Worm (Caenorhabditis elegans) whole organism, L4 larva: ENCODE results near the gene catp-6.
A peak's percentile ranks its signal among the peaks of the same experiment; 100 is the strongest.

Experiments
- T26A8.4 ChIP-seq: fragments of 200-800 bp; sonication (Bioruptor generic); IDR thresholded peaks from 2 replicates; pipeline ENCODE4 v1.3.6; 2022; ENCODE audit warnings: missing genetic modification characterization, missing compliant biosample characterization
- Y5F2A.4 ChIP-seq: fragments of 200-800 bp; sonication (Bioruptor generic); optimal IDR thresholded peaks from 2 replicates; lab custom pipeline; 2018; ENCODE audit warnings: mild to moderate bottlenecking, missing genetic modification characterization, missing compliant biosample characterization
- Y75B8A.6 ChIP-seq: fragments of 200-800 bp; sonication (Bioruptor generic); IDR thresholded peaks from 2 replicates; pipeline ENCODE4 v1.3.6; 2022; ENCODE audit warnings: missing genetic modification reagents, missing genetic modification characterization, missing compliant biosample characterization
- ZK337.2 ChIP-seq: fragments of 200-800 bp; sonication (Bioruptor generic); IDR thresholded peaks from 2 replicates; pipeline ENCODE4 v1.3.6; 2022; ENCODE audit warnings: missing genetic modification reagents, missing genetic modification characterization, missing compliant biosample characterization
- ama-1 ChIP-seq: fragments of 150-350 bp; optimal IDR thresholded peaks from 2 replicates; lab custom pipeline; 2014; ENCODE audit warnings: inconsistent platforms, mixed read lengths
- ceh-28 ChIP-seq: fragments of 150-350 bp; optimal IDR thresholded peaks from 2 replicates; lab custom pipeline; 2014; ENCODE audit warnings: missing biosample characterization, missing genetic modification reagents, missing genetic modification characterization
- daf-19 ChIP-seq: fragments of 200-800 bp; sonication (Bioruptor generic); conservative IDR thresholded peaks from 2 replicates; pipeline ENCODE4 v1.3.6; 2022; ENCODE audit warnings: missing genetic modification characterization, missing compliant biosample characterization
- daf-8 ChIP-seq: fragments of 200-800 bp; sonication (Bioruptor generic); IDR thresholded peaks from 2 replicates; pipeline ENCODE4 v1.3.6; 2022; ENCODE audit warnings: missing genetic modification characterization, missing compliant biosample characterization
- dmd-6 ChIP-seq: fragments of 200-800 bp; sonication (Bioruptor generic); IDR thresholded peaks from 2 replicates; pipeline ENCODE4 v1.3.6; 2022; ENCODE audit warnings: missing genetic modification reagents, missing genetic modification characterization, missing compliant biosample characterization
- dmd-9 ChIP-seq: fragments of 200-800 bp; sonication (Bioruptor generic); IDR thresholded peaks from 2 replicates; pipeline ENCODE4 v1.3.6; 2022; ENCODE audit warnings: missing genetic modification reagents, missing genetic modification characterization, missing compliant biosample characterization
- dpl-1 ChIP-seq: fragments of 150-350 bp; optimal IDR thresholded peaks from 2 replicates; lab custom pipeline; 2014; ENCODE audit warnings: missing biosample characterization, missing genetic modification reagents, missing genetic modification characterization
- dve-1 ChIP-seq: sonication (generic microtip); optimal IDR thresholded peaks from 2 replicates; lab custom pipeline; 2017; ENCODE audit warnings: antibody characterized with exemption, mild to moderate bottlenecking, missing genetic modification characterization, missing compliant biosample characterization; ENCODE audit not compliant: insufficient read depth
- egl-27 ChIP-seq: sonication (generic microtip); optimal IDR thresholded peaks from 3 replicates; lab custom pipeline; 2017; ENCODE audit warnings: missing biosample characterization, missing genetic modification reagents, missing genetic modification characterization
- fkh-10 ChIP-seq: fragments of 150-350 bp; optimal IDR thresholded peaks from 2 replicates; lab custom pipeline; 2014; ENCODE audit warnings: missing biosample characterization, missing genetic modification reagents, missing genetic modification characterization
- hif-1 ChIP-seq, 2 experiments: sonication (generic microtip); optimal IDR thresholded peaks; 2 replicates each; lab custom pipeline; 2016 to 2017; ENCODE audit warnings: missing compliant biosample characterization in 2 of 2, missing genetic modification characterization in 2 of 2, missing genetic modification reagents in 2 of 2, missing genotype in 2 of 2, mild to moderate bottlenecking in 1 of 2
- hlh-11 ChIP-seq: fragments of 200-800 bp; sonication (Bioruptor generic); optimal IDR thresholded peaks from 2 replicates; lab custom pipeline; 2018; ENCODE audit warnings: mild to moderate bottlenecking, missing genetic modification characterization, missing compliant biosample characterization
- hlh-30 ChIP-seq: sonication (generic microtip); optimal IDR thresholded peaks from 2 replicates; lab custom pipeline; 2017; ENCODE audit warnings: antibody characterized with exemption, mild to moderate bottlenecking, missing genetic modification characterization, missing compliant biosample characterization; ENCODE audit not compliant: insufficient read depth
- jun-1 ChIP-seq: fragments of 150-350 bp; optimal IDR thresholded peaks from 2 replicates; lab custom pipeline; 2014; ENCODE audit warnings: missing biosample characterization, missing genetic modification reagents, missing genetic modification characterization
- lim-7 ChIP-seq: fragments of 200-800 bp; sonication (Bioruptor generic); IDR thresholded peaks from 2 replicates; pipeline ENCODE4 v1.3.6; 2022; ENCODE audit warnings: missing genetic modification characterization, missing compliant biosample characterization
- lin-1 ChIP-seq: fragments of 200-800 bp; sonication (Bioruptor generic); IDR thresholded peaks from 2 replicates; pipeline ENCODE4 v1.3.6; 2022; ENCODE audit warnings: missing genetic modification reagents, missing genetic modification characterization, missing compliant biosample characterization
- lin-15B ChIP-seq: fragments of 150-350 bp; sonication (generic microtip); optimal IDR thresholded peaks from 3 replicates; lab custom pipeline; 2014; ENCODE audit warnings: missing biosample characterization, missing genetic modification characterization
- madf-5 ChIP-seq, 2 experiments: fragments of 200-800 bp; sonication (Bioruptor generic); IDR thresholded peaks; 2 replicates each; pipeline ENCODE4 v1.3.6; 2022; ENCODE audit warnings: missing compliant biosample characterization in 2 of 2, missing genetic modification characterization in 2 of 2
- mxl-2 ChIP-seq: fragments of 200-800 bp; sonication (Bioruptor generic); conservative IDR thresholded peaks from 2 replicates; pipeline ENCODE4 v1.3.6; 2022; ENCODE audit warnings: missing genetic modification reagents, missing genetic modification characterization, missing compliant biosample characterization
- nhr-28 ChIP-seq: fragments of 150-350 bp; optimal IDR thresholded peaks from 2 replicates; lab custom pipeline; 2014; ENCODE audit warnings: missing biosample characterization, missing genetic modification characterization
- nhr-6 ChIP-seq: fragments of 150-350 bp; optimal IDR thresholded peaks from 2 replicates; lab custom pipeline; 2014; ENCODE audit warnings: missing biosample characterization, missing genetic modification characterization
- nhr-76 ChIP-seq: fragments of 150-350 bp; optimal IDR thresholded peaks from 2 replicates; lab custom pipeline; 2014; ENCODE audit warnings: missing biosample characterization, missing genetic modification characterization
- nhr-77 ChIP-seq: fragments of 150-350 bp; optimal IDR thresholded peaks from 2 replicates; lab custom pipeline; 2014; ENCODE audit warnings: missing biosample characterization, missing genetic modification characterization
- php-3 ChIP-seq: fragments of 200-800 bp; sonication (Bioruptor generic); IDR thresholded peaks from 2 replicates; pipeline ENCODE4 v1.3.6; 2022; ENCODE audit warnings: missing genetic modification reagents, missing genetic modification characterization, missing compliant biosample characterization
- pqm-1 ChIP-seq: sonication (generic microtip); optimal IDR thresholded peaks from 2 replicates; lab custom pipeline; 2017; ENCODE audit warnings: missing biosample characterization, missing genetic modification characterization
- saeg-2 ChIP-seq: fragments of 200-800 bp; sonication (Bioruptor generic); IDR thresholded peaks from 2 replicates; pipeline ENCODE4 v1.3.6; 2022; ENCODE audit warnings: missing genetic modification reagents, missing genetic modification characterization, missing compliant biosample characterization
- set-16 ChIP-seq: fragments of 200-800 bp; sonication (Bioruptor generic); IDR thresholded peaks from 2 replicates; pipeline ENCODE4 v1.3.6; 2022; ENCODE audit warnings: missing genetic modification reagents, missing genetic modification characterization, missing compliant biosample characterization
- snpc-1.2 ChIP-seq: fragments of 200-800 bp; sonication (Bioruptor generic); IDR thresholded peaks from 2 replicates; pipeline ENCODE4 v1.3.6; 2022; ENCODE audit warnings: missing genetic modification reagents, missing genetic modification characterization, missing compliant biosample characterization
- tra-1 ChIP-seq: fragments of 200-800 bp; sonication (Bioruptor generic); IDR thresholded peaks from 2 replicates; pipeline ENCODE4 v1.3.6; 2022; ENCODE audit warnings: missing genetic modification reagents, missing genetic modification characterization, missing compliant biosample characterization
- zfp-2 ChIP-seq: sonication (generic microtip); optimal IDR thresholded peaks from 2 replicates; lab custom pipeline; 2016; ENCODE audit warnings: mild to moderate bottlenecking, missing genetic modification characterization, missing compliant biosample characterization
- ztf-7 ChIP-seq: fragments of 150-350 bp; optimal IDR thresholded peaks from 2 replicates; lab custom pipeline; 2014; ENCODE audit warnings: missing biosample characterization, missing genetic modification characterization

Gene catp-6

ce11 chrIV:9857952-9858488, 33.6 kb upstream of the catp-6 start, which contains the start of gene npp-1 (continued):
- TF ChIP-seq dmd-6 (GFP tag; lab: Robert Waterston, UW) = no peak
- TF ChIP-seq hlh-11 (tag; lab: Kevin White, UChicago) = no peak
- TF ChIP-seq set-16 = no peak

DNA sequence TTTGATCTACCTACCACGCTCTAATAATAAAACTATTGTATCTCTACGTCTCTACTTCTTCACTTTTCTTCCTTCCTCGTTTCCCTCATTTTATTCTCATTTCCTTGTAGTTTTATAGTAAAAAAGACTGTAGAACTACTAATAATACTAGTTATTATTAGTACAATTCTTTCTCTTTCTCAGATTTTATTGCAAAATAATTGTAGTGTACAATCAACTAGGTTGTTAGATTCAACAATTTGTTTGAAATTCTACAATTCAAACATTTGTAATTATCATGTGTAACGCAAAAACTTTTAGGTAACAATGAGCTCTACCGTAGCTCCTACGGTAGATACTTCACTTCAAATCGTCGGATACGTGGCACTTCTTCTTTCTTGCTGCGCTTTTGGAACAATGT, 31.3 kb upstream of the catp-6 start, which contains the start of gene K07F5.12:
K07F5.12 (plus strand) TSS at position 301 of the 400 bp plus-strand sequence.
- TF ChIP-seq php-3 (GFP tag; lab: Robert Waterston, UW) (no peak), hlh-30 (tag; lab: Kevin White, UChicago) (no peak), egl-27 (tag; lab: Kevin White, UChicago) (no peak), fkh-10 (GFP tag; lab: Kevin White, UChicago) (no peak), Y5F2A.4 (GFP tag; lab: Kevin White, UChicago) (no peak), ama-1 (no peak), ceh-28 (tag; lab: Kevin White, UChicago) (no peak), dpl-1 (GFP tag; lab: Kevin White, UChicago) (no peak), jun-1 (tag; lab: Kevin White, UChicago) (no peak)

DNA sequence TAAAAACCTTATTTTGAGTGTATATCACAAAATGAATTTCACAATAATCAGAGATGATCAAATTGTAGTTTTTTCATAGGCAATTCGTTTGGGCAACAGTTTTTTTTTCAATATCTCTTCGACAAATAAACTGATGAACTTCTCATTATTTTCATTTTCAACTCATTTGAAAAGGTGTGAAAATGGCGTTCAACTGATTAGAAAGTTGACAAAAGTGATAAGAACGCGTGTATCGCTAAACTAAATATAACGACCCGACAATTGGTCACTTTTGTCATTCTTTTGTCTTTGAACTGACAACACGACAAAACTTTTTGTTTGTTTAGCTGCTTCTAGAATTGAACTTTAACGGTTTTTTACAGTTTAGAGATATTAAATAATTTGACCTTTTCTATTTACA, 30.6 kb upstream of the catp-6 start:
- TF ChIP-seq ama-1 (no peak), daf-19 (GFP tag; lab: Robert Waterston, UW) (no peak), saeg-2 (GFP tag; lab: Robert Waterston, UW) (no peak), pqm-1 (tag; lab: Kevin White, UChicago) (peak; percentile 47), ztf-7 (no peak), dmd-6 (GFP tag; lab: Robert Waterston, UW) (peak; percentile 30; the same call in 1 of the 2 replicates), nhr-6 (no peak), dve-1 (tag; lab: Kevin White, UChicago) (peak; percentile 13)

ce11 chrIV:9852818-9853466, 28.6 kb upstream of the catp-6 start:
- TF ChIP-seq set-16 (peak; percentile 93), nhr-77 (tag; lab: Kevin White, UChicago) (no peak)

DNA sequence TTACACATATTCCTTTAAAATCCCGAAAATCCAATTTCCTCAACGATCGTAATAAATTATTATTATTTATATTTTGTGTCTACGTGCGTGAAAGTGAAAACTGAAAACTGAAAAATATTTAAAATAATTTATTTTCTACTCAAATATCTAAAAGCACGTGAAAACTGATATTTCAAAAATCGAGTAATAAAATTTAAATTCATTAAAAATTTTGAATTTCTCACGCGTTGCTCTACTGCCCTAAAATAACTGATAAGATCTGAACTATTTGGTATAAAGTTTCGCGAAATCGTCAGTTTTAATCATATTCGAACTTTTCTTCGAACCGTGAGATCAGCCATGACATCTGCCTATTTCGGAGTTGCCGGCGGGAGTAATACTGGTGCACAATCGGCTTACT, 27.9 kb upstream of the catp-6 start, which contains the start of gene ssq-1:
ssq-1 (plus strand) TSS at position 301 of the 400 bp plus-strand sequence.
- no peak for TF ChIP-seq nhr-28 (tag; lab: Kevin White, UChicago)
- TF ChIP-seq snpc-1.2 = no peak
- no peak for TF ChIP-seq lim-7 (GFP tag; lab: Robert Waterston, UW)
- no peak for TF ChIP-seq dmd-9 (GFP tag; lab: Robert Waterston, UW)
- TF ChIP-seq lin-1 (GFP tag; lab: Robert Waterston, UW) = no peak
- no peak for TF ChIP-seq ZK337.2 (GFP tag; lab: Robert Waterston, UW)
- TF ChIP-seq nhr-6 = no peak
- no peak for TF ChIP-seq mxl-2 (GFP tag; lab: Robert Waterston, UW)
- no peak for TF ChIP-seq nhr-76 (tag; lab: Kevin White, UChicago)
- TF ChIP-seq Y75B8A.6 (GFP tag; lab: Robert Waterston, UW) = no peak
- no peak for TF ChIP-seq tra-1 (GFP tag; lab: Robert Waterston, UW)
- no peak for TF ChIP-seq zfp-2
- TF ChIP-seq lin-15B (tag; lab: Kevin White, UChicago) = no peak
- TF ChIP-seq T26A8.4 (GFP tag; lab: Robert Waterston, UW) = no peak
- no peak for TF ChIP-seq daf-8 (GFP tag; lab: Robert Waterston, UW)
- TF ChIP-seq madf-5 (GFP tag; IDR thresholded peaks at IDR 0.05; lab: Robert Waterston, UW) = no peak
- TF ChIP-seq Y5F2A.4 (GFP tag; lab: Kevin White, UChicago) = no peak
- no peak for TF ChIP-seq hif-1 (tag; optimal IDR thresholded peaks at IDR 0.05; lab: Kevin White, UChicago)
- no peak for TF ChIP-seq hlh-30 (tag; lab: Kevin White, UChicago)
